Worm (Caenorhabditis elegans): Measurements from ENCODE around the gene pssy-1.

DNA sequence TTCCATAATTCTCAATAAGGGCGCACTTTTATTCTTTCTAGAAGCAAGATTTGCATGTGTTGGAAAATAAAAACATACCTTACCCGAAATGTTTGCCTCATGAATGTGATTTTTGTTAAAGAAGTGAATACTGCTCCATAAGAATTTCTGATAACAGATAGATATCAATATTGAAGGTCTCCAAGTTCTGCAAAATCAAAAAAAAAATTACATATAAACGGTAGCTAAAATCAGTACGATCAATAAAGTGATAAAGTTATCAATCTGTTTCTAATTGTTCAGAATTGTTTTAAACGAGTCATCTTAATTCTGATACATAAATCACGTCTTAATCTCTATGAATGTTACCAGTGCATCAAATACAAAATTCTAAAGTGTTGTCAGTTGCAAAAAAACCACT lies 10.8 kb downstream of the pssy-1 start, which contains the start of gene mgl-1:
- TF ChIP-seq flt-1 (GFP tag; IDR thresholded peaks at IDR 0.05) = no peak
- no peak for TF ChIP-seq ztf-23 (GFP tag; IDR thresholded peaks at IDR 0.05)
- TF ChIP-seq T22C8.4 (GFP tag; IDR thresholded peaks at IDR 0.05) = no peak
- TF ChIP-seq ref-1 (GFP tag; conservative IDR thresholded peaks at IDR 0.05) = no peak
- TF ChIP-seq ztf-29 (GFP tag; IDR thresholded peaks at IDR 0.05) = no peak
- no peak for TF ChIP-seq cog-1 (tag; optimal IDR thresholded peaks at IDR 0.05)
- no peak for TF ChIP-seq klf-2 (GFP tag; conservative IDR thresholded peaks at IDR 0.05)

Measured in whole organism, midembryonic.